Fruit fly (Drosophila melanogaster): Measurements from ENCODE around the gene dsb.

The dsb gene

dm6 chr3L:1905273-1905672 lies 4.7 kb downstream of the dsb start:
- no peak for TF ChIP-seq Mio (GFP tag; optimal IDR thresholded peaks at IDR 0.05)
- TF ChIP-seq tai (GFP tag; optimal IDR thresholded peaks at IDR 0.05), result no peak
- no peak for TF ChIP-seq br (GFP tag; optimal IDR thresholded peaks at IDR 0.05)
- TF ChIP-seq Hnf4 (GFP tag; optimal IDR thresholded peaks at IDR 0.05), result no peak
- no peak for TF ChIP-seq Hr83 (GFP tag; optimal IDR thresholded peaks at IDR 0.05; ENCODE audit: poor library complexity, severe bottlenecking)
- TF ChIP-seq Vsx2 (GFP tag; optimal IDR thresholded peaks at IDR 0.05; ENCODE audit: partially characterized antibody), result no peak
- TF ChIP-seq CG9705 (GFP tag; optimal IDR thresholded peaks at IDR 0.05), result no peak
- TF ChIP-seq rgr (GFP tag; optimal IDR thresholded peaks at IDR 0.05), result no peak
- TF ChIP-seq Jra (GFP tag; optimal IDR thresholded peaks at IDR 0.05), result no peak
- TF ChIP-seq GATAd (GFP tag; optimal IDR thresholded peaks at IDR 0.05), result no peak
- no peak for TF ChIP-seq Abd-B (GFP tag; optimal IDR thresholded peaks at IDR 0.05)
- no peak for TF ChIP-seq h (GFP tag; optimal IDR thresholded peaks at IDR 0.05)
- TF ChIP-seq fru (GFP tag; optimal IDR thresholded peaks at IDR 0.05), result peak; percentile 2
- TF ChIP-seq lola (GFP tag; optimal IDR thresholded peaks at IDR 0.05), result no peak
- no peak for TF ChIP-seq dsf (GFP tag; optimal IDR thresholded peaks at IDR 0.05; ENCODE audit: borderline replicate concordance)
- TF ChIP-seq foxo (GFP tag; optimal IDR thresholded peaks at IDR 0.05), result no peak
- no peak for TF ChIP-seq usp (GFP tag; optimal IDR thresholded peaks at IDR 0.05)
- peak; percentile 8 for TF ChIP-seq ey (GFP tag; optimal IDR thresholded peaks at IDR 0.05)
- TF ChIP-seq Myc (optimal IDR thresholded peaks at IDR 0.05), result no peak
- TF ChIP-seq Dif (GFP tag; optimal IDR thresholded peaks at IDR 0.05; ENCODE audit: partially characterized antibody), result no peak
- TF ChIP-seq sv (GFP tag; optimal IDR thresholded peaks at IDR 0.05), result no peak
- TF ChIP-seq woc (GFP tag; optimal IDR thresholded peaks at IDR 0.05), result no peak
- peak; percentile 9 for TF ChIP-seq OdsH (GFP tag; optimal IDR thresholded peaks at IDR 0.05)
- no peak for TF ChIP-seq CG32264 (GFP tag; optimal IDR thresholded peaks at IDR 0.05)
- no peak for TF ChIP-seq brk (GFP tag; optimal IDR thresholded peaks at IDR 0.05)
- TF ChIP-seq CrebA (GFP tag; optimal IDR thresholded peaks at IDR 0.05; ENCODE audit: borderline replicate concordance), result no peak

DNA sequence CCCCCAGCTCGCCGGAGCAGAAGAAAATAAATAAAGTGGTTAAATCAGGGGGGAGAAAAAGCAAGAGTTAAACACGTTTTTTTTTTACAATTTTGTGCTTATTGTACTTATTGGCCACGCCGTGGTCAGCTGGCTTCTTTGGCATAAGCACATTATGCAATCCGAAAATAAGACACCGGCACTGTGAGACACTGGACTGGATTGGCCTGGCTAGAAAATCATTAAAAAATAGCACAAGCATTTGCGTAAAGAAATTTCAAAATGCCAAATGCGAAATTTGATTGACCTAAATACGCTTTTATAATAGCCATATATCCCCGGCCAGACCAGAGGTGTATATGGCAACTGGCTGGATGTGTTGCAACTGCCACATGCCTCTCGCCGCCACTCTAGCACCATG lies 5.6 kb downstream of the dsb start:
- no peak for TF ChIP-seq Hr78 (GFP tag; optimal IDR thresholded peaks at IDR 0.05)

- no peak for TF ChIP-seq Mio (GFP tag; optimal IDR thresholded peaks at IDR 0.05)
- no peak for TF ChIP-seq Myc (optimal IDR thresholded peaks at IDR 0.05)
- no peak for TF ChIP-seq CG9705 (GFP tag; optimal IDR thresholded peaks at IDR 0.05)
- no peak for TF ChIP-seq dmrt93B (GFP tag; optimal IDR thresholded peaks at IDR 0.05)
- no peak for TF ChIP-seq rgr (GFP tag; optimal IDR thresholded peaks at IDR 0.05)
- no peak for TF ChIP-seq sage (GFP tag; optimal IDR thresholded peaks at IDR 0.05)
- TF ChIP-seq GATAd (GFP tag; optimal IDR thresholded peaks at IDR 0.05), result no peak
- TF ChIP-seq CG32264 (GFP tag; optimal IDR thresholded peaks at IDR 0.05), result no peak
- TF ChIP-seq ey (GFP tag; optimal IDR thresholded peaks at IDR 0.05), result no peak
These were observed 9.4 kb downstream of the dsb start for dm6 chr3L:1900633-1901032.

- TF ChIP-seq Hr83 (GFP tag; optimal IDR thresholded peaks at IDR 0.05; ENCODE audit: poor library complexity, severe bottlenecking) (no peak), lola (GFP tag; optimal IDR thresholded peaks at IDR 0.05) (no peak), dl (GFP tag; optimal IDR thresholded peaks at IDR 0.05; ENCODE audit: insufficient read depth in 1 of 2, partially characterized antibody in 2 of 2) (no peak), psq (GFP tag; optimal IDR thresholded peaks at IDR 0.05) (no peak), jim (GFP tag; optimal IDR thresholded peaks at IDR 0.05) (no peak), woc (GFP tag; optimal IDR thresholded peaks at IDR 0.05) (no peak), sage (GFP tag; optimal IDR thresholded peaks at IDR 0.05) (no peak), h (GFP tag; optimal IDR thresholded peaks at IDR 0.05) (no peak), br (GFP tag; optimal IDR thresholded peaks at IDR 0.05) (no peak), GATAd (GFP tag; optimal IDR thresholded peaks at IDR 0.05) (no peak), brk (GFP tag; optimal IDR thresholded peaks at IDR 0.05) (no peak), Abd-B (GFP tag; optimal IDR thresholded peaks at IDR 0.05) (no peak), CG32264 (GFP tag; optimal IDR thresholded peaks at IDR 0.05) (no peak), Myc (optimal IDR thresholded peaks at IDR 0.05) (no peak), dmrt93B (GFP tag; optimal IDR thresholded peaks at IDR 0.05) (no peak)
These were observed 10.4 kb downstream of the dsb start for dm6 chr3L:1899616-1900015.

DNA sequence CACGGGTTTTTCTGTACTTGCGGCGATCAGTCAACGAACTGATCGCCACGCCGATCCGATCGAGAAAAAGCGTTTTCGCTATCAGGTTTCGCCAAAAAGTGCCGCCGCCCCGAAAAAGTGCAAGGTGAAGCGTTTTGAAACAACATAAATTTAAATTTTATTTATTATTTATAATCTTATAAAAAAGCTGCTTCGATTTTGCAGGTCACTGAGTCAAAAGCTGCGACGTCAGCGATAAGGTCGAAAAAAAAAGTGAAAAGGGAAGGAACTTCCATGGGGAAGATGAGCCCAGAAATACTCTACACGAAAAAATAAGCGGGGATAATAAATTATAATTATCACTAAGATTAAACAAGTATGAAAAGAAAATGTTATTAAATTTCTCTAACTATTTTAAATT lies 12.3 kb downstream of the dsb start:
- TF ChIP-seq Abd-B (GFP tag; optimal IDR thresholded peaks at IDR 0.05) (no peak), rgr (GFP tag; optimal IDR thresholded peaks at IDR 0.05) (no peak), Hr78 (GFP tag; optimal IDR thresholded peaks at IDR 0.05) (no peak), OdsH (GFP tag; optimal IDR thresholded peaks at IDR 0.05) (no peak), sv (GFP tag; optimal IDR thresholded peaks at IDR 0.05) (no peak), foxo (GFP tag; optimal IDR thresholded peaks at IDR 0.05) (no peak), fru (GFP tag; optimal IDR thresholded peaks at IDR 0.05) (no peak), br (GFP tag; optimal IDR thresholded peaks at IDR 0.05) (no peak), pan (optimal IDR thresholded peaks at IDR 0.05) (no peak), lola (GFP tag; optimal IDR thresholded peaks at IDR 0.05) (no peak), CG32264 (GFP tag; optimal IDR thresholded peaks at IDR 0.05) (no peak), dl (GFP tag; optimal IDR thresholded peaks at IDR 0.05; ENCODE audit: insufficient read depth in 1 of 2, partially characterized antibody in 2 of 2) (no peak), jim (GFP tag; optimal IDR thresholded peaks at IDR 0.05) (no peak), Mio (GFP tag; optimal IDR thresholded peaks at IDR 0.05) (no peak), woc (GFP tag; optimal IDR thresholded peaks at IDR 0.05) (no peak), CrebA (GFP tag; optimal IDR thresholded peaks at IDR 0.05; ENCODE audit: borderline replicate concordance) (no peak), CG9705 (GFP tag; optimal IDR thresholded peaks at IDR 0.05) (no peak), ey (GFP tag; optimal IDR thresholded peaks at IDR 0.05) (no peak)
